Worm (Caenorhabditis elegans) whole organism, young adult: ENCODE measurements around the gene srh-171.
A peak's percentile ranks its signal among the peaks of the same experiment; 100 is the strongest.

Source experiments
- B0336.3 ChIP-seq: fragments of 200-800 bp; sonication (Bioruptor generic); IDR thresholded peaks from 2 replicates; pipeline ENCODE4 v1.3.6; 2022; ENCODE audit warnings: missing genetic modification characterization, missing compliant biosample characterization
- C17E4.6 ChIP-seq: fragments of 200-800 bp; sonication (Bioruptor generic); IDR thresholded peaks from 2 replicates; pipeline ENCODE4 v1.3.6; 2022; ENCODE audit warnings: missing genetic modification reagents, missing genetic modification characterization, missing compliant biosample characterization
- D2030.7 ChIP-seq: fragments of 200-800 bp; sonication (Bioruptor generic); IDR thresholded peaks from 2 replicates; pipeline ENCODE4 v1.3.6; 2022; ENCODE audit warnings: missing genetic modification reagents, missing genetic modification characterization, missing compliant biosample characterization
- F10E7.11 ChIP-seq: sonication (generic microtip); optimal IDR thresholded peaks from 2 replicates; lab custom pipeline; 2017; ENCODE audit warnings: mild to moderate bottlenecking, missing genetic modification characterization, moderate library complexity, missing compliant biosample characterization
- F23B12.7 ChIP-seq: sonication (generic microtip); optimal IDR thresholded peaks from 2 replicates; lab custom pipeline; 2017; ENCODE audit warnings: missing genetic modification characterization, mild to moderate bottlenecking, missing compliant biosample characterization, antibody characterized with exemption, moderate library complexity; ENCODE audit not compliant: insufficient read depth
- F33H1.4 ChIP-seq: fragments of 200-800 bp; sonication (Bioruptor generic); IDR thresholded peaks from 2 replicates; pipeline ENCODE4 v1.3.6; 2022; ENCODE audit warnings: missing genetic modification reagents, missing genetic modification characterization, missing compliant biosample characterization
- F37B4.10 ChIP-seq: fragments of 200-800 bp; sonication (Bioruptor generic); IDR thresholded peaks from 2 replicates; pipeline ENCODE4 v1.3.6; 2022; ENCODE audit warnings: missing genetic modification characterization, missing compliant biosample characterization
- F39B2.1 ChIP-seq: fragments of 200-800 bp; sonication (Bioruptor generic); IDR thresholded peaks from 2 replicates; pipeline ENCODE4 v1.3.6; 2022; ENCODE audit warnings: missing genetic modification reagents, missing genetic modification characterization, missing compliant biosample characterization
- F49E8.2 ChIP-seq: sonication (generic microtip); optimal IDR thresholded peaks from 3 replicates; lab custom pipeline; 2017; ENCODE audit warnings: missing genetic modification characterization, mild to moderate bottlenecking, missing compliant biosample characterization, antibody characterized with exemption, moderate library complexity; ENCODE audit not compliant: insufficient read depth
- F57A8.1 ChIP-seq: fragments of 200-800 bp; sonication (Bioruptor generic); optimal IDR thresholded peaks from 2 replicates; lab custom pipeline; 2018; ENCODE audit warnings: mild to moderate bottlenecking, missing genetic modification characterization, moderate library complexity, missing compliant biosample characterization
- F57C9.4 ChIP-seq: sonication (generic microtip); optimal IDR thresholded peaks from 2 replicates; lab custom pipeline; 2017; ENCODE audit warnings: mild to moderate bottlenecking, missing genetic modification characterization, missing compliant biosample characterization
- ZK185.1 ChIP-seq: sonication (generic microtip); optimal IDR thresholded peaks from 2 replicates; lab custom pipeline; 2016; ENCODE audit warnings: mild to moderate bottlenecking, missing genetic modification characterization, missing compliant biosample characterization; ENCODE audit not compliant: poor library complexity, severe bottlenecking
- attf-3 ChIP-seq: fragments of 200-800 bp; sonication (Bioruptor generic); conservative IDR thresholded peaks from 2 replicates; pipeline ENCODE4 v1.3.6; 2022; ENCODE audit warnings: missing genetic modification reagents, missing genetic modification characterization, missing compliant biosample characterization
- bed-1 ChIP-seq: fragments of 200-800 bp; sonication (Bioruptor generic); IDR thresholded peaks from 2 replicates; pipeline ENCODE4 v1.3.6; 2022; ENCODE audit warnings: missing genetic modification reagents, missing genetic modification characterization, missing compliant biosample characterization
- ceh-58 ChIP-seq: fragments of 200-800 bp; sonication (Bioruptor generic); IDR thresholded peaks from 2 replicates; pipeline ENCODE4 v1.3.6; 2022; ENCODE audit warnings: missing genetic modification characterization, missing compliant biosample characterization
- ceh-79 ChIP-seq: sonication (generic microtip); optimal IDR thresholded peaks from 2 replicates; lab custom pipeline; 2017; ENCODE audit warnings: mild to moderate bottlenecking, missing genetic modification characterization, missing compliant biosample characterization
- ceh-91 ChIP-seq: fragments of 200-800 bp; sonication (Bioruptor generic); IDR thresholded peaks from 2 replicates; pipeline ENCODE4 v1.3.6; 2022; ENCODE audit warnings: missing genetic modification reagents, missing genetic modification characterization, missing compliant biosample characterization
- dpl-1 ChIP-seq: fragments of 150-350 bp; optimal IDR thresholded peaks from 2 replicates; lab custom pipeline; 2014; ENCODE audit warnings: missing biosample characterization, missing genetic modification reagents, missing genetic modification characterization
- ekl-4 ChIP-seq: fragments of 200-800 bp; sonication (Bioruptor generic); IDR thresholded peaks from 2 replicates; pipeline ENCODE4 v1.3.6; 2022; ENCODE audit warnings: missing genetic modification reagents, missing genetic modification characterization, missing compliant biosample characterization
- ets-4 ChIP-seq: fragments of 200-800 bp; sonication (Bioruptor generic); optimal IDR thresholded peaks from 2 replicates; lab custom pipeline; 2018; ENCODE audit warnings: mild to moderate bottlenecking, missing genetic modification characterization, missing compliant biosample characterization
- him-1 ChIP-seq: sonication (generic microtip); optimal IDR thresholded peaks from 2 replicates; lab custom pipeline; 2016; ENCODE audit warnings: missing genotype, missing genetic modification reagents, missing genetic modification characterization, missing compliant biosample characterization
- let-607 ChIP-seq, 2 experiments: fragments of 200-800 bp in 1 of 2; sonication (Bioruptor generic) in 1 of 2; sonication (generic microtip) in 1 of 2; optimal IDR thresholded peaks; 2 replicates each; lab custom pipeline; 2016 to 2018; ENCODE audit warnings: mild to moderate bottlenecking in 2 of 2, missing compliant biosample characterization in 2 of 2, missing genetic modification characterization in 2 of 2, moderate library complexity in 2 of 2, missing genotype in 1 of 2
- lin-26 ChIP-seq: fragments of 200-800 bp; sonication (Bioruptor generic); IDR thresholded peaks from 2 replicates; pipeline ENCODE4 v1.3.6; 2022; ENCODE audit warnings: missing genetic modification reagents, missing genetic modification characterization, missing compliant biosample characterization
- lin-40 ChIP-seq: sonication (generic microtip); optimal IDR thresholded peaks from 2 replicates; lab custom pipeline; 2016; ENCODE audit warnings: missing genetic modification characterization, mild to moderate bottlenecking, missing compliant biosample characterization, missing genotype, missing genetic modification reagents
- lir-1 ChIP-seq: fragments of 200-800 bp; sonication (Bioruptor generic); conservative IDR thresholded peaks from 2 replicates; pipeline ENCODE4 v1.3.6; 2022; ENCODE audit warnings: missing genetic modification reagents, missing genetic modification characterization, missing compliant biosample characterization
- madf-3 ChIP-seq: fragments of 200-800 bp; sonication (Bioruptor generic); IDR thresholded peaks from 2 replicates; pipeline ENCODE4 v1.3.6; 2022; ENCODE audit warnings: missing genetic modification reagents, missing genetic modification characterization, missing compliant biosample characterization
- mcd-1 ChIP-seq: fragments of 200-800 bp; sonication (Bioruptor generic); IDR thresholded peaks from 2 replicates; pipeline ENCODE4 v1.3.6; 2022; ENCODE audit warnings: missing genetic modification reagents, missing genetic modification characterization, missing compliant biosample characterization
- mel-28 ChIP-seq: sonication (generic microtip); optimal IDR thresholded peaks from 2 replicates; lab custom pipeline; 2016; ENCODE audit warnings: borderline replicate concordance, mild to moderate bottlenecking, missing genetic modification characterization, missing compliant biosample characterization
- mes-4 ChIP-seq: sonication (generic microtip); optimal IDR thresholded peaks from 2 replicates; lab custom pipeline; 2016; ENCODE audit warnings: missing genotype, missing genetic modification characterization, missing compliant biosample characterization
- nfya-1 ChIP-seq: sonication (generic microtip); optimal IDR thresholded peaks from 2 replicates; lab custom pipeline; 2017; ENCODE audit warnings: antibody characterized with exemption, missing compliant biosample characterization, missing genetic modification characterization, borderline replicate concordance; ENCODE audit not compliant: insufficient read depth
- nhr-80 ChIP-seq: sonication (generic microtip); optimal IDR thresholded peaks from 2 replicates; lab custom pipeline; 2016; ENCODE audit warnings: missing genetic modification characterization, missing compliant biosample characterization
- rcor-1 ChIP-seq: fragments of 200-800 bp; sonication (Bioruptor generic); IDR thresholded peaks from 2 replicates; pipeline ENCODE4 v1.3.6; 2022; ENCODE audit warnings: missing genetic modification reagents, missing genetic modification characterization, missing compliant biosample characterization
- somi-1 ChIP-seq: fragments of 200-800 bp; sonication (Bioruptor generic); optimal IDR thresholded peaks from 2 replicates; lab custom pipeline; 2018; ENCODE audit warnings: mild to moderate bottlenecking, missing genetic modification characterization, missing compliant biosample characterization
- sptf-2 ChIP-seq: fragments of 200-800 bp; sonication (Bioruptor generic); optimal IDR thresholded peaks from 2 replicates; lab custom pipeline; 2018; ENCODE audit warnings: mild to moderate bottlenecking, missing genetic modification characterization, missing compliant biosample characterization
- unc-130 ChIP-seq: sonication (generic microtip); optimal IDR thresholded peaks from 2 replicates; lab custom pipeline; 2016; ENCODE audit warnings: missing genetic modification reagents, missing genetic modification characterization, missing compliant biosample characterization
- ztf-18 ChIP-seq: sonication (generic microtip); optimal IDR thresholded peaks from 2 replicates; lab custom pipeline; 2016; ENCODE audit warnings: missing genotype, mild to moderate bottlenecking, missing genetic modification characterization, missing compliant biosample characterization
- ztf-26 ChIP-seq: sonication (generic microtip); optimal IDR thresholded peaks from 2 replicates; lab custom pipeline; 2017; ENCODE audit warnings: missing genetic modification characterization, missing compliant biosample characterization

srh-171 gene

ce11 chrV:20005724-20006132, 40.2 kb downstream of the srh-171 start (continued):
- TF ChIP-seq B0336.3 (GFP tag; lab: Robert Waterston, UW) (peak; percentile 51; the same call in 1 of the 2 replicates), attf-3 (no peak), nhr-80 (tag; lab: Kevin White, UChicago) (peak; percentile 33), C17E4.6 (no peak), mcd-1 (GFP tag; lab: Robert Waterston, UW) (peak; percentile 49), nfya-1 (tag; lab: Kevin White, UChicago) (no peak), mel-28 (tag; lab: Kevin White, UChicago) (no peak), lin-26 (GFP tag; lab: Robert Waterston, UW) (no peak), madf-3 (no peak), ztf-26 (tag; lab: Kevin White, UChicago) (no peak), F57A8.1 (no peak)

ce11 chrV:20007470-20007869, 42.0 kb downstream of the srh-171 start, which contains the start of gene Y60A3A.23:
Gene Y60A3A.23, plus strand, starts transcription at chrV:20007770.
- TF ChIP-seq dpl-1 (GFP tag; lab: Kevin White, UChicago), result no peak
- TF ChIP-seq lin-26 (GFP tag; lab: Robert Waterston, UW), result no peak
- TF ChIP-seq ceh-58 (GFP tag; lab: Robert Waterston, UW), result no peak
- TF ChIP-seq attf-3, result no peak
- TF ChIP-seq ekl-4 (GFP tag; lab: Robert Waterston, UW), result no peak
- TF ChIP-seq rcor-1, result no peak
- TF ChIP-seq F57A8.1, result no peak
- no peak for TF ChIP-seq ceh-79 (tag; lab: Kevin White, UChicago)
- no peak for TF ChIP-seq F23B12.7 (tag; lab: Kevin White, UChicago)
- TF ChIP-seq let-607 (tag; optimal IDR thresholded peaks at IDR 0.05; lab: Kevin White, UChicago), result no peak
- no peak for TF ChIP-seq ZK185.1 (tag; lab: Kevin White, UChicago)
- TF ChIP-seq bed-1 (GFP tag; lab: Robert Waterston, UW), result no peak

ce11 chrV:20011199-20011598, 45.7 kb downstream of the srh-171 start:
- TF ChIP-seq mes-4 (tag; lab: Kevin White, UChicago) (no peak), nhr-80 (tag; lab: Kevin White, UChicago) (peak; percentile 61), ztf-18 (tag; lab: Kevin White, UChicago) (no peak), ets-4 (no peak), somi-1 (GFP tag; lab: Kevin White, UChicago) (peak; percentile 12), F10E7.11 (tag; lab: Kevin White, UChicago) (no peak)

ce11 chrV:20011654-20012053, 46.2 kb downstream of the srh-171 start, which contains the start of gene Y60A3A.21:
Gene Y60A3A.21, plus strand, starts transcription at chrV:20011954.
- TF ChIP-seq F57C9.4 (tag; lab: Kevin White, UChicago), result no peak
- no peak for TF ChIP-seq him-1
- TF ChIP-seq F33H1.4 (GFP tag; lab: Robert Waterston, UW), result no peak
- TF ChIP-seq D2030.7 (GFP tag; lab: Robert Waterston, UW), result no peak
- no peak for TF ChIP-seq lir-1 (GFP tag; lab: Robert Waterston, UW)
- no peak for TF ChIP-seq sptf-2 (GFP tag; lab: Kevin White, UChicago)
- TF ChIP-seq nfya-1 (tag; lab: Kevin White, UChicago), result no peak
- no peak for TF ChIP-seq F49E8.2 (tag; lab: Kevin White, UChicago)
- no peak for TF ChIP-seq ztf-26 (tag; lab: Kevin White, UChicago)
- TF ChIP-seq ekl-4 (GFP tag; lab: Robert Waterston, UW), result no peak
- TF ChIP-seq F37B4.10 (GFP tag; lab: Robert Waterston, UW), result no peak
- no peak for TF ChIP-seq lin-40
- no peak for TF ChIP-seq unc-130 (GFP tag; lab: Kevin White, UChicago)
- TF ChIP-seq F39B2.1 (GFP tag; lab: Robert Waterston, UW), result no peak
- no peak for TF ChIP-seq mcd-1 (GFP tag; lab: Robert Waterston, UW)
- TF ChIP-seq nhr-80 (tag; lab: Kevin White, UChicago), result no peak
- no peak for TF ChIP-seq ceh-91 (GFP tag; lab: Robert Waterston, UW)
- no peak for TF ChIP-seq F57A8.1
- TF ChIP-seq, all 124 proteins: peak for 0
